Worm (Caenorhabditis elegans) whole organism, late embryonic: Measurements from ENCODE around the gene C36C9.5.

Experiments
- K09A11.1 ChIP-seq: sonication (generic microtip); optimal IDR thresholded peaks from 2 replicates; lab custom pipeline; 2017; ENCODE audit warnings: antibody characterized with exemption, mild to moderate bottlenecking, missing genetic modification characterization, missing compliant biosample characterization; ENCODE audit not compliant: insufficient read depth
- Y22D7AL.16 ChIP-seq: sonication (generic microtip); optimal IDR thresholded peaks from 2 replicates; lab custom pipeline; 2016; ENCODE audit warnings: missing genetic modification characterization, missing compliant biosample characterization
- ama-1 ChIP-seq: fragments of 150-350 bp; optimal IDR thresholded peaks from 2 replicates; lab custom pipeline; 2014
- ceh-19 ChIP-seq: fragments of 200-800 bp; sonication (Bioruptor generic); optimal IDR thresholded peaks from 2 replicates; lab custom pipeline; 2018; ENCODE audit warnings: mild to moderate bottlenecking, missing genetic modification characterization, missing compliant biosample characterization
- ceh-22 ChIP-seq: sonication (generic microtip); optimal IDR thresholded peaks from 2 replicates; lab custom pipeline; 2017; ENCODE audit warnings: missing biosample characterization, missing genetic modification characterization
- ceh-31 ChIP-seq: sonication (generic microtip); optimal IDR thresholded peaks from 2 replicates; lab custom pipeline; 2016; ENCODE audit warnings: missing genetic modification characterization, missing compliant biosample characterization
- ceh-34 ChIP-seq: sonication (generic microtip); optimal IDR thresholded peaks from 2 replicates; lab custom pipeline; 2016; ENCODE audit warnings: mild to moderate bottlenecking, missing genetic modification characterization, missing compliant biosample characterization
- ceh-48 ChIP-seq: sonication (generic microtip); optimal IDR thresholded peaks from 2 replicates; lab custom pipeline; 2016; ENCODE audit warnings: missing genetic modification characterization, inconsistent platforms, missing compliant biosample characterization
- ceh-9 ChIP-seq: sonication (generic microtip); optimal IDR thresholded peaks from 2 replicates; lab custom pipeline; 2016; ENCODE audit warnings: mild to moderate bottlenecking, missing genetic modification characterization, inconsistent platforms, missing compliant biosample characterization
- dmd-4 ChIP-seq: sonication (generic microtip); optimal IDR thresholded peaks from 2 replicates; lab custom pipeline; 2016; ENCODE audit warnings: borderline replicate concordance, missing genetic modification characterization, missing compliant biosample characterization
- dve-1 ChIP-seq: sonication (generic microtip); optimal IDR thresholded peaks from 2 replicates; lab custom pipeline; 2017; ENCODE audit warnings: antibody characterized with exemption, mild to moderate bottlenecking, missing genetic modification characterization, missing compliant biosample characterization
- elt-2 ChIP-seq: sonication (generic microtip); optimal IDR thresholded peaks from 2 replicates; lab custom pipeline; 2016; ENCODE audit warnings: missing genetic modification reagents, missing genetic modification characterization, missing compliant biosample characterization
- ets-4 ChIP-seq: sonication (generic microtip); optimal IDR thresholded peaks from 2 replicates; lab custom pipeline; 2016; ENCODE audit warnings: missing genetic modification characterization, missing compliant biosample characterization
- eyg-1 ChIP-seq: sonication (generic microtip); optimal IDR thresholded peaks from 2 replicates; lab custom pipeline; 2016; ENCODE audit warnings: missing genotype, missing genetic modification characterization, missing compliant biosample characterization
- fkh-6 ChIP-seq: sonication (generic microtip); optimal IDR thresholded peaks from 2 replicates; lab custom pipeline; 2016; ENCODE audit warnings: missing genetic modification characterization, missing compliant biosample characterization
- gmeb-2 ChIP-seq: sonication (generic microtip); optimal IDR thresholded peaks from 2 replicates; lab custom pipeline; 2016; ENCODE audit warnings: missing genetic modification characterization, inconsistent platforms, missing compliant biosample characterization
- hlh-30 ChIP-seq: sonication (generic microtip); optimal IDR thresholded peaks from 2 replicates; lab custom pipeline; 2017; ENCODE audit warnings: antibody characterized with exemption, missing genetic modification characterization, missing compliant biosample characterization; ENCODE audit not compliant: insufficient read depth
- hlh-8 ChIP-seq: sonication (generic microtip); optimal IDR thresholded peaks from 2 replicates; lab custom pipeline; 2016; ENCODE audit warnings: missing genotype, missing genetic modification characterization, missing compliant biosample characterization
- lim-6 ChIP-seq: sonication (generic microtip); optimal IDR thresholded peaks from 2 replicates; lab custom pipeline; 2016; ENCODE audit warnings: missing genetic modification characterization, missing compliant biosample characterization
- lin-11 ChIP-seq: fragments of 200-800 bp; sonication (Bioruptor generic); optimal IDR thresholded peaks from 2 replicates; lab custom pipeline; 2018; ENCODE audit warnings: mild to moderate bottlenecking, missing genetic modification characterization, missing compliant biosample characterization
- nhr-11 ChIP-seq: fragments of 150-350 bp; optimal IDR thresholded peaks from 2 replicates; lab custom pipeline; 2014; ENCODE audit warnings: missing biosample characterization, missing genetic modification characterization
- npax-4 ChIP-seq: sonication (generic microtip); optimal IDR thresholded peaks from 2 replicates; lab custom pipeline; 2016; ENCODE audit warnings: missing genetic modification characterization, missing compliant biosample characterization
- odd-2 ChIP-seq: sonication (generic microtip); optimal IDR thresholded peaks from 2 replicates; lab custom pipeline; 2017; ENCODE audit warnings: antibody characterized with exemption, mild to moderate bottlenecking, missing genetic modification characterization, missing compliant biosample characterization
- pag-3 ChIP-seq: sonication (generic microtip); optimal IDR thresholded peaks from 2 replicates; lab custom pipeline; 2016; ENCODE audit warnings: missing compliant biosample characterization, missing genetic modification characterization, borderline replicate concordance
- pha-4 ChIP-seq: fragments of 150-350 bp; optimal IDR thresholded peaks from 2 replicates; lab custom pipeline; 2018; ENCODE audit warnings: missing biosample characterization, missing genetic modification reagents, missing genetic modification characterization
- rnt-1 ChIP-seq: sonication (generic microtip); optimal IDR thresholded peaks from 2 replicates; lab custom pipeline; 2016; ENCODE audit warnings: missing genetic modification characterization, missing compliant biosample characterization
- sox-2 ChIP-seq: fragments of 200-800 bp; sonication (Bioruptor generic); IDR thresholded peaks from 2 replicates; pipeline ENCODE4 v1.3.6; 2022; ENCODE audit warnings: missing genetic modification reagents, missing genetic modification characterization, missing compliant biosample characterization
- sox-4 ChIP-seq: sonication (generic microtip); optimal IDR thresholded peaks from 2 replicates; lab custom pipeline; 2017; ENCODE audit warnings: mild to moderate bottlenecking, missing genetic modification characterization, inconsistent platforms, missing compliant biosample characterization
- unc-42 ChIP-seq: sonication (generic microtip); optimal IDR thresholded peaks from 2 replicates; lab custom pipeline; 2016; ENCODE audit warnings: missing genotype, missing genetic modification characterization, missing compliant biosample characterization
- unc-55 ChIP-seq: sonication (generic microtip); optimal IDR thresholded peaks from 2 replicates; lab custom pipeline; 2017; ENCODE audit warnings: missing biosample characterization, missing genetic modification reagents, missing genetic modification characterization
- zip-5 ChIP-seq: sonication (generic microtip); optimal IDR thresholded peaks from 2 replicates; lab custom pipeline; 2016; ENCODE audit warnings: missing genetic modification characterization, missing compliant biosample characterization
- ztf-16 ChIP-seq: sonication (generic microtip); optimal IDR thresholded peaks from 2 replicates; lab custom pipeline; 2017; ENCODE audit warnings: missing genetic modification characterization, missing compliant biosample characterization

Gene C36C9.5

ce11 chrX:1735941-1736340 is 32.2 kb upstream of the C36C9.5 start, which contains the start of gene F07G6.12:
Gene F07G6.12, plus strand, starts transcription at chrX:1736241.
- TF ChIP-seq npax-4 (tag; lab: Kevin White, UChicago): no peak
- TF ChIP-seq hlh-30: peak; percentile 17

ce11 chrX:1729558-1729957 is 25.8 kb upstream of the C36C9.5 start, which contains the start of gene dgn-3:
Gene dgn-3, plus strand, starts transcription at chrX:1729858.
- no peak for TF ChIP-seq nhr-11
- no peak for TF ChIP-seq ets-4
- TF ChIP-seq sox-4 (tag; lab: Kevin White, UChicago): no peak
- no peak for TF ChIP-seq sox-2 (GFP tag; lab: Robert Waterston, UW)
- TF ChIP-seq ceh-48 (tag; lab: Kevin White, UChicago): no peak
- TF ChIP-seq pag-3 (tag; lab: Kevin White, UChicago): no peak
- no peak for TF ChIP-seq unc-42 (tag; lab: Kevin White, UChicago)

ce11 chrX:1727056-1727455 is 23.3 kb upstream of the C36C9.5 start, which contains the start of gene F07G6.2:
Gene F07G6.2, plus strand, starts transcription at chrX:1727356.
- TF ChIP-seq hlh-8 (tag; lab: Kevin White, UChicago): no peak

ce11 chrX:1720359-1720758 is 16.6 kb upstream of the C36C9.5 start, which contains the start of gene F07G6.8:
Gene F07G6.8, minus strand, starts transcription at chrX:1720459.
- TF ChIP-seq dve-1: no peak
- no peak for TF ChIP-seq gmeb-2 (tag; lab: Kevin White, UChicago)
- TF ChIP-seq ztf-16 (tag; lab: Kevin White, UChicago): no peak
- no peak for TF ChIP-seq fkh-6
- TF ChIP-seq ceh-22 (tag; lab: Kevin White, UChicago): no peak
- TF ChIP-seq lin-11 (tag; lab: Kevin White, UChicago): no peak
- TF ChIP-seq ceh-19 (GFP tag; lab: Kevin White, UChicago): no peak

ce11 chrX:1718479-1718878 is 14.7 kb upstream of the C36C9.5 start, which contains the start of gene fbxa-53:
Gene fbxa-53, minus strand, starts transcription at chrX:1718579.
- no peak for TF ChIP-seq zip-5
- TF ChIP-seq ceh-31 (tag; lab: Kevin White, UChicago): no peak
- no peak for TF ChIP-seq rnt-1 (tag; lab: Kevin White, UChicago)
- no peak for TF ChIP-seq lim-6 (tag; lab: Kevin White, UChicago)
- TF ChIP-seq ceh-34 (tag; lab: Kevin White, UChicago): no peak
- TF ChIP-seq hlh-8 (tag; lab: Kevin White, UChicago): no peak
- no peak for TF ChIP-seq Y22D7AL.16 (tag; lab: Kevin White, UChicago)
- no peak for TF ChIP-seq unc-55
- TF ChIP-seq fkh-6: no peak
- no peak for TF ChIP-seq ama-1 (lab: Kevin White, UChicago)
- TF ChIP-seq eyg-1 (tag; lab: Kevin White, UChicago): no peak
- TF ChIP-seq odd-2 (tag; lab: Kevin White, UChicago): no peak
- TF ChIP-seq ceh-9 (tag; lab: Kevin White, UChicago): no peak

- TF ChIP-seq eyg-1 (tag; lab: Kevin White, UChicago) (no peak), dmd-4 (tag; lab: Kevin White, UChicago) (no peak), lim-6 (tag; lab: Kevin White, UChicago) (no peak), K09A11.1 (tag; lab: Kevin White, UChicago) (no peak), pha-4 (tag; lab: Kevin White, UChicago) (no peak), elt-2 (tag; lab: Kevin White, UChicago) (no peak), ztf-16 (tag; lab: Kevin White, UChicago) (no peak)
These were observed 8.8 kb upstream of the C36C9.5 start, which contains the start of gene fbxa-52 for ce11 chrX:1712538-1712937. Gene fbxa-52, minus strand, starts transcription at chrX:1712638.
